Worm (Caenorhabditis elegans) whole organism, midembryonic: Measurements from ENCODE around the gene cest-19.

Experiments
- cog-1 ChIP-seq: sonication (generic microtip); optimal IDR thresholded peaks from 2 replicates; lab custom pipeline; 2016; ENCODE audit warnings: missing genetic modification characterization, missing compliant biosample characterization
- flt-1 ChIP-seq: fragments of 200-800 bp; sonication (Bioruptor generic); IDR thresholded peaks from 2 replicates; pipeline ENCODE4 v1.3.6; 2022; ENCODE audit warnings: missing genetic modification characterization, missing compliant biosample characterization
- ztf-23 ChIP-seq: fragments of 200-800 bp; sonication (Bioruptor generic); IDR thresholded peaks from 2 replicates; pipeline ENCODE4 v1.3.6; 2022; ENCODE audit warnings: missing genetic modification reagents, missing genetic modification characterization, missing compliant biosample characterization

DNA sequence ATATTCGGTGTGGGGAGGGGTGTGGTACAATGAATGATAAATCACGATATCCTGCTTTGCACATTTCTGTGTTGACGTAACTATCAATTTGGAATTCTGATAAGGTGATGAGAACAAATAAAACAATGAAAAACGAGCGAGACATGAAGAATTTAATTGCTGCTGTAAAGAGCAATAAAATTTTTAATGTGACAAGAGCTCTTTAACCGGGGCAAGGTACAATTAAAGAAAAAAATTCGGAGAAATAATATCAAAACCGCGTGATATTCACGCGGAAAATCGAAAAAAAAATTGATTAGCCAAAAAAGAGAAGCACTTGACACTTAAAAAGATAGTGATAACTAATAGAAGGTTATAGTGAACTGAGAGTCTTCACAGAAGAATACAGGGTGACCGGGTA, 25.4 kb upstream of the cest-19 start:
- TF ChIP-seq ztf-23 = no peak
- TF ChIP-seq flt-1 (GFP tag; lab: Robert Waterston, UW) = no peak
- no peak for TF ChIP-seq cog-1 (tag; lab: Kevin White, UChicago)
